Fruit fly (Drosophila melanogaster) whole organism, embryonic: ENCODE data around the gene CG31776.

Experiments used
- ATbp ChIP-seq: fragments of 200-800 bp; sonication (Bioruptor generic); optimal IDR thresholded peaks from 2 replicates; lab custom pipeline; 2017; ENCODE audit warnings: missing biosample characterization, mild to moderate bottlenecking, missing genetic modification characterization, missing genetic modification reagents
- Bdp1 ChIP-seq: fragments of 200-800 bp; sonication (Bioruptor generic); optimal IDR thresholded peaks from 3 replicates; lab custom pipeline; 2016; ENCODE audit warnings: missing biosample characterization, missing genetic modification characterization
- CG10543 ChIP-seq: fragments of 200-800 bp; sonication (Bioruptor generic); optimal IDR thresholded peaks from 3 replicates; lab custom pipeline; 2017; ENCODE audit warnings: missing biosample characterization, mild to moderate bottlenecking, missing genetic modification characterization, moderate library complexity
- CG11085 ChIP-seq: fragments of 200-800 bp; sonication (Bioruptor generic); IDR thresholded peaks from 2 replicates; pipeline ENCODE4 v1.3.6; 2022; ENCODE audit warnings: missing biosample characterization, missing genetic modification characterization
- CG13424 ChIP-seq: fragments of 200-800 bp; sonication (Bioruptor generic); optimal IDR thresholded peaks from 2 replicates; lab custom pipeline; 2019; ENCODE audit warnings: missing biosample characterization, mild to moderate bottlenecking, missing genetic modification characterization, moderate library complexity
- CG13624 ChIP-seq: fragments of 200-800 bp; sonication (Bioruptor generic); optimal IDR thresholded peaks from 2 replicates; lab custom pipeline; 2016; ENCODE audit warnings: missing biosample characterization, missing genetic modification characterization
- CG14667 ChIP-seq: fragments of 200-800 bp; sonication (Bioruptor generic); IDR thresholded peaks from 2 replicates; pipeline ENCODE4 v1.3.6; 2022; ENCODE audit warnings: missing biosample characterization, missing genetic modification characterization
- CG15479 ChIP-seq: fragments of 200-800 bp; sonication (Bioruptor generic); optimal IDR thresholded peaks from 3 replicates; lab custom pipeline; 2019; ENCODE audit warnings: missing biosample characterization, mild to moderate bottlenecking, missing genetic modification characterization, moderate library complexity
- CG17829 ChIP-seq: fragments of 200-800 bp; optimal IDR thresholded peaks from 2 replicates; lab custom pipeline; 2019; ENCODE audit warnings: missing biosample characterization, mild to moderate bottlenecking, missing genetic modification characterization, moderate library complexity
- CG2712 ChIP-seq: fragments of 200-800 bp; optimal IDR thresholded peaks from 3 replicates; lab custom pipeline; 2019; ENCODE audit warnings: missing biosample characterization, mild to moderate bottlenecking, missing genetic modification characterization, moderate library complexity
- CG3065 ChIP-seq: fragments of 200-800 bp; sonication (Bioruptor generic); optimal IDR thresholded peaks from 2 replicates; lab custom pipeline; 2016; ENCODE audit warnings: missing biosample characterization, missing genetic modification characterization
- CG31224 ChIP-seq: fragments of 200-800 bp; sonication (Bioruptor generic); IDR thresholded peaks from 2 replicates; pipeline ENCODE4 v1.3.6; 2022; ENCODE audit warnings: missing biosample characterization, missing genetic modification characterization
- CG3847 ChIP-seq: fragments of 200-800 bp; sonication (Bioruptor generic); IDR thresholded peaks from 2 replicates; pipeline ENCODE4 v1.3.6; 2022; ENCODE audit warnings: missing biosample characterization, missing genetic modification characterization
- CG4730 ChIP-seq: fragments of 200-800 bp; sonication (Bioruptor generic); IDR thresholded peaks from 2 replicates; pipeline ENCODE4 v1.3.6; 2022; ENCODE audit warnings: missing biosample characterization, missing genetic modification characterization
- CG4820 ChIP-seq: fragments of 200-800 bp; sonication (Bioruptor generic); optimal IDR thresholded peaks from 3 replicates; lab custom pipeline; 2016; ENCODE audit warnings: missing biosample characterization, missing genetic modification characterization
- CG4854 ChIP-seq: fragments of 200-800 bp; sonication (Bioruptor generic); optimal IDR thresholded peaks from 2 replicates; lab custom pipeline; 2016; ENCODE audit warnings: missing biosample characterization, missing genetic modification characterization, inconsistent platforms
- CG5180 ChIP-seq: fragments of 200-800 bp; sonication (Bioruptor generic); optimal IDR thresholded peaks from 3 replicates; lab custom pipeline; 2017; ENCODE audit warnings: missing biosample characterization, missing genetic modification characterization, mild to moderate bottlenecking, moderate library complexity, missing genetic modification reagents
- CG9215 ChIP-seq: fragments of 200-800 bp; sonication (Bioruptor generic); IDR thresholded peaks from 2 replicates; pipeline ENCODE4 v1.3.6; 2022; ENCODE audit warnings: missing biosample characterization, missing genetic modification characterization
- CG9932 ChIP-seq: fragments of 200-800 bp; sonication (Bioruptor generic); IDR thresholded peaks from 2 replicates; pipeline ENCODE4 v1.3.6; 2022; ENCODE audit warnings: missing biosample characterization, missing genetic modification characterization
- Dfd ChIP-seq, 2 experiments: fragments of >200 bp; optimal IDR thresholded peaks; 2 replicates each; lab custom pipeline; 2017; ENCODE audit warnings: missing biosample characterization in 2 of 2, missing genetic modification characterization in 2 of 2
- Doc2 ChIP-seq: fragments of 200-800 bp; sonication (Bioruptor generic); IDR thresholded peaks from 2 replicates; pipeline ENCODE4 v1.3.6; 2022; ENCODE audit warnings: missing biosample characterization, missing genetic modification characterization
- E2f1 ChIP-seq: fragments of 200-800 bp; sonication (Bioruptor generic); IDR thresholded peaks from 2 replicates; pipeline ENCODE4 v1.3.6; 2022; ENCODE audit warnings: missing biosample characterization, missing genetic modification characterization
- HLH4C ChIP-seq: fragments of 200-800 bp; sonication (Bioruptor generic); IDR thresholded peaks from 3 replicates; pipeline ENCODE4 v1.3.6; 2022; ENCODE audit warnings: missing biosample characterization, missing genetic modification characterization; ENCODE audit not compliant: partially characterized antibody
- Lpt ChIP-seq: fragments of >200 bp; optimal IDR thresholded peaks from 2 replicates; lab custom pipeline; 2018; ENCODE audit warnings: missing biosample characterization, missing genetic modification characterization
- Myb ChIP-seq: fragments of 200-800 bp; sonication (Bioruptor generic); optimal IDR thresholded peaks from 2 replicates; lab custom pipeline; 2016; ENCODE audit warnings: missing biosample characterization, missing genetic modification characterization
- Nf-YA ChIP-seq: fragments of 200-800 bp; sonication (Bioruptor generic); IDR thresholded peaks from 2 replicates; pipeline ENCODE4 v1.3.6; 2022; ENCODE audit warnings: missing biosample characterization, missing genetic modification characterization
- NfI ChIP-seq: fragments of 200-800 bp; sonication (Bioruptor generic); optimal IDR thresholded peaks from 3 replicates; lab custom pipeline; 2018; ENCODE audit warnings: missing biosample characterization, mild to moderate bottlenecking, missing genetic modification characterization, moderate library complexity
- Ptx1 ChIP-seq: fragments of 200-800 bp; sonication (Bioruptor generic); IDR thresholded peaks from 2 replicates; pipeline ENCODE4 v1.3.6; 2022; ENCODE audit warnings: missing biosample characterization, missing genetic modification characterization
- Rfx ChIP-seq: fragments of 200-800 bp; sonication (Bioruptor generic); IDR thresholded peaks from 2 replicates; pipeline ENCODE4 v1.3.6; 2022; ENCODE audit warnings: missing biosample characterization, missing genetic modification characterization
- Sox100B ChIP-seq: fragments of 200-800 bp; sonication (Bioruptor generic); optimal IDR thresholded peaks from 3 replicates; lab custom pipeline; 2018; ENCODE audit warnings: missing biosample characterization, mild to moderate bottlenecking, missing genetic modification characterization
- Spps ChIP-seq: fragments of 200-800 bp; sonication (Bioruptor generic); optimal IDR thresholded peaks from 2 replicates; lab custom pipeline; 2018; ENCODE audit warnings: missing biosample characterization, mild to moderate bottlenecking, missing genetic modification characterization
- Stat92E ChIP-seq, 3 experiments: fragments of >200 bp in 2 of 3; fragments of 200-800 bp in 1 of 3; sonication (Bioruptor generic) in 1 of 3; optimal IDR thresholded peaks; 2 replicates each; lab custom pipeline; 2017 to 2019; ENCODE audit warnings: missing biosample characterization in 3 of 3, missing genetic modification characterization in 3 of 3, mild to moderate bottlenecking in 1 of 3, moderate library complexity in 1 of 3
- al ChIP-seq: fragments of 200-800 bp; sonication (Bioruptor generic); IDR thresholded peaks from 2 replicates; pipeline ENCODE4 v1.3.6; 2022; ENCODE audit warnings: missing biosample characterization, missing genetic modification characterization
- ash1 ChIP-seq: fragments of 200-800 bp; sonication (Bioruptor generic); optimal IDR thresholded peaks from 2 replicates; lab custom pipeline; 2018; ENCODE audit warnings: missing biosample characterization, mild to moderate bottlenecking, missing genetic modification characterization
- br ChIP-seq: fragments of >200 bp; optimal IDR thresholded peaks from 2 replicates; lab custom pipeline; 2017
- btn ChIP-seq: fragments of 200-800 bp; sonication (Bioruptor generic); optimal IDR thresholded peaks from 2 replicates; lab custom pipeline; 2016; ENCODE audit warnings: missing biosample characterization, missing genetic modification characterization
- cato ChIP-seq: fragments of 200-800 bp; sonication (Bioruptor generic); optimal IDR thresholded peaks from 2 replicates; lab custom pipeline; 2016; ENCODE audit warnings: missing biosample characterization, missing genetic modification characterization, borderline replicate concordance
- chn ChIP-seq: fragments of 200-800 bp; sonication (Bioruptor generic); optimal IDR thresholded peaks from 2 replicates; lab custom pipeline; 2016; ENCODE audit warnings: missing biosample characterization, missing genetic modification characterization
- ems ChIP-seq: fragments of 200-800 bp; sonication (Bioruptor generic); optimal IDR thresholded peaks from 3 replicates; lab custom pipeline; 2016; ENCODE audit warnings: missing biosample characterization, missing genetic modification characterization
- gt ChIP-seq: fragments of 200-800 bp; sonication (Bioruptor generic); IDR thresholded peaks from 2 replicates; pipeline ENCODE4 v1.3.6; 2022; ENCODE audit warnings: missing biosample characterization, missing genetic modification characterization
- hkb ChIP-seq, 2 experiments: fragments of 200-800 bp in 1 of 2; fragments of >200 bp in 1 of 2; sonication (Bioruptor generic) in 1 of 2; IDR thresholded peaks in 1 of 2; optimal IDR thresholded peaks in 1 of 2; 2 replicates each; pipeline versions ENCODE4 v1.3.6 to Lab custom; 2017 to 2022; ENCODE audit warnings: missing biosample characterization in 1 of 2, missing genetic modification characterization in 1 of 2
- phol ChIP-seq: fragments of 200-800 bp; sonication (Bioruptor generic); optimal IDR thresholded peaks from 3 replicates; lab custom pipeline; 2018; ENCODE audit warnings: missing biosample characterization, mild to moderate bottlenecking, missing genetic modification characterization, moderate library complexity
- pros ChIP-seq: fragments of 200-800 bp; sonication (Bioruptor generic); optimal IDR thresholded peaks from 3 replicates; lab custom pipeline; 2019; ENCODE audit warnings: missing biosample characterization, mild to moderate bottlenecking, missing genetic modification characterization, moderate library complexity
- pum ChIP-seq: fragments of 200-800 bp; sonication (Bioruptor generic); optimal IDR thresholded peaks from 2 replicates; lab custom pipeline; 2016; ENCODE audit warnings: missing biosample characterization, missing genetic modification characterization
- rib ChIP-seq: fragments of 200-800 bp; sonication (Bioruptor generic); IDR thresholded peaks from 2 replicates; pipeline ENCODE4 v1.3.6; 2022; ENCODE audit warnings: missing biosample characterization, missing genetic modification characterization
- shn ChIP-seq: fragments of 200-800 bp; sonication (Bioruptor generic); optimal IDR thresholded peaks from 3 replicates; lab custom pipeline; 2016; ENCODE audit warnings: missing biosample characterization, missing genetic modification characterization
- sisA ChIP-seq: fragments of 200-800 bp; sonication (Bioruptor generic); IDR thresholded peaks from 2 replicates; pipeline ENCODE4 v1.3.6; 2022; ENCODE audit warnings: missing biosample characterization, missing genetic modification characterization
- stc ChIP-seq: fragments of 200-800 bp; sonication (Bioruptor generic); IDR thresholded peaks from 2 replicates; pipeline ENCODE4 v1.3.6; 2022; ENCODE audit warnings: missing biosample characterization, missing genetic modification characterization
- toy ChIP-seq: fragments of 200-800 bp; sonication (Bioruptor generic); IDR thresholded peaks from 2 replicates; pipeline ENCODE4 v1.3.6; 2022; ENCODE audit warnings: missing biosample characterization, missing genetic modification characterization
- z ChIP-seq: fragments of 200-800 bp; sonication (Bioruptor generic); IDR thresholded peaks from 3 replicates; pipeline ENCODE4 v1.3.6; 2022; ENCODE audit warnings: missing biosample characterization, missing genetic modification characterization
- zen ChIP-seq: fragments of 200-800 bp; sonication (Bioruptor generic); optimal IDR thresholded peaks from 3 replicates; lab custom pipeline; 2018; ENCODE audit warnings: missing biosample characterization, mild to moderate bottlenecking, missing genetic modification characterization, moderate library complexity
- zen2 ChIP-seq: fragments of 200-800 bp; sonication (Bioruptor generic); IDR thresholded peaks from 3 replicates; pipeline ENCODE4 v1.3.6; 2022; ENCODE audit warnings: missing biosample characterization, missing genetic modification characterization; ENCODE audit not compliant: partially characterized antibody

The CG31776 gene

dm6 chr2L:3457007-3457406, 13.0 kb upstream of the CG31776 start, which contains the start of the genes Cog3 and Sec5 (continued):
- TF ChIP-seq chn (GFP tag; lab: Kevin White, UChicago) (peak; percentile 47), CG31224 (GFP tag; lab: Robert Waterston, UW) (peak; percentile 46; the same call in 1 of the 2 replicates), CG5180 (GFP tag; lab: Kevin White, UChicago) (no peak), CG11085 (GFP tag; lab: Robert Waterston, UW) (0 out of 2 replicates have a peak, but pooled peaks have one; percentile 32), Spps (no peak), pros (GFP tag; lab: Kevin White, UChicago) (no peak), ems (peak; percentile 57), cato (GFP tag; lab: Kevin White, UChicago) (peak; percentile 7), Myb (GFP tag; lab: Kevin White, UChicago) (no peak), CG14667 (GFP tag; lab: Robert Waterston, UW) (peak; percentile 32; the same call in 1 of the 2 replicates), stc (GFP tag; lab: Robert Waterston, UW) (no peak), ATbp (GFP tag; lab: Kevin White, UChicago) (no peak), CG13424 (tag; lab: Kevin White, UChicago) (peak; percentile 74), E2f1 (GFP tag; lab: Robert Waterston, UW) (peak; percentile 53; the same call in 1 of the 2 replicates), CG3065 (GFP tag; lab: Kevin White, UChicago) (no peak), sisA (GFP tag; lab: Robert Waterston, UW) (peak; percentile 13; the same call in 1 of the 2 replicates), pum (GFP tag; lab: Kevin White, UChicago) (no peak), Ptx1 (GFP tag; lab: Robert Waterston, UW) (peak; percentile 72), ash1 (GFP tag; lab: Kevin White, UChicago) (no peak), NfI (peak; percentile 78), Rfx (GFP tag; lab: Robert Waterston, UW) (peak; percentile 85), CG3847 (GFP tag; lab: Robert Waterston, UW) (peak; percentile 85), z (GFP tag; lab: Robert Waterston, UW) (no peak), toy (GFP tag; lab: Robert Waterston, UW) (no peak), CG9932 (GFP tag; lab: Robert Waterston, UW) (peak; percentile 77), Nf-YA (GFP tag; lab: Robert Waterston, UW) (no peak), CG13624 (GFP tag; lab: Kevin White, UChicago) (no peak), al (GFP tag; lab: Robert Waterston, UW) (peak; percentile 73), CG2712 (tag; lab: Kevin White, UChicago) (peak; percentile 81), Bdp1 (GFP tag; lab: Kevin White, UChicago) (peak; percentile 67), zen (peak; percentile 67), btn (no peak), gt (GFP tag; lab: Robert Waterston, UW) (no peak), CG17829 (tag; lab: Kevin White, UChicago) (peak; percentile 76), CG4854 (GFP tag; lab: Kevin White, UChicago) (no peak), br (lab: Kevin White, UChicago) (no peak), CG15479 (GFP tag; lab: Kevin White, UChicago) (no peak), Stat92E (GFP tag; optimal IDR thresholded peaks at IDR 0.05; lab: Kevin White, UChicago) (no peak), Dfd (GFP tag; optimal IDR thresholded peaks at IDR 0.05; lab: Kevin White, UChicago) (no peak), HLH4C (GFP tag; lab: Robert Waterston, UW) (no peak), shn (GFP tag; lab: Kevin White, UChicago) (peak; percentile 45), phol (peak; percentile 87), Sox100B (GFP tag; lab: Kevin White, UChicago) (no peak), CG4820 (GFP tag; lab: Kevin White, UChicago) (peak; percentile 27), zen2 (GFP tag; lab: Robert Waterston, UW) (no peak), CG4730 (GFP tag; lab: Robert Waterston, UW) (no peak), CG10543 (GFP tag; lab: Kevin White, UChicago) (peak; percentile 80), rib (GFP tag; lab: Robert Waterston, UW) (peak; percentile 60), Lpt (GFP tag; lab: Kevin White, UChicago) (no peak), CG9215 (GFP tag; lab: Robert Waterston, UW) (peak; percentile 76), Doc2 (GFP tag; lab: Robert Waterston, UW) (no peak), hkb (optimal IDR thresholded peaks at IDR 0.05; lab: Kevin White, UChicago) (peak; percentile 72), hkb (GFP tag; IDR thresholded peaks at IDR 0.05; lab: Robert Waterston, UW) (no peak)
